Worm (Caenorhabditis elegans) whole organism, late embryonic: ENCODE results near the gene pes-9.

Experiments used
- K02D7.2 ChIP-seq: sonication (generic microtip); optimal IDR thresholded peaks from 2 replicates; lab custom pipeline; 2017; ENCODE audit warnings: mild to moderate bottlenecking, missing genetic modification characterization, missing compliant biosample characterization
- K09A11.1 ChIP-seq: sonication (generic microtip); optimal IDR thresholded peaks from 2 replicates; lab custom pipeline; 2017; ENCODE audit warnings: antibody characterized with exemption, mild to moderate bottlenecking, missing genetic modification characterization, missing compliant biosample characterization; ENCODE audit not compliant: insufficient read depth
- ceh-19 ChIP-seq: fragments of 200-800 bp; sonication (Bioruptor generic); optimal IDR thresholded peaks from 2 replicates; lab custom pipeline; 2018; ENCODE audit warnings: mild to moderate bottlenecking, missing genetic modification characterization, missing compliant biosample characterization
- fkh-10 ChIP-seq: fragments of 150-350 bp; optimal IDR thresholded peaks from 2 replicates; lab custom pipeline; 2014; ENCODE audit warnings: missing biosample characterization, missing genetic modification reagents, missing genetic modification characterization
- lim-6 ChIP-seq: sonication (generic microtip); optimal IDR thresholded peaks from 2 replicates; lab custom pipeline; 2016; ENCODE audit warnings: missing genetic modification characterization, missing compliant biosample characterization
- nfya-1 ChIP-seq: sonication (generic microtip); optimal IDR thresholded peaks from 2 replicates; lab custom pipeline; 2017; ENCODE audit warnings: missing genetic modification characterization, mild to moderate bottlenecking, missing compliant biosample characterization, antibody characterized with exemption, moderate library complexity
- nhr-11 ChIP-seq: fragments of 150-350 bp; optimal IDR thresholded peaks from 2 replicates; lab custom pipeline; 2014; ENCODE audit warnings: missing biosample characterization, missing genetic modification characterization
- pha-4 ChIP-seq: fragments of 150-350 bp; optimal IDR thresholded peaks from 2 replicates; lab custom pipeline; 2018; ENCODE audit warnings: missing biosample characterization, missing genetic modification reagents, missing genetic modification characterization
- pqm-1 ChIP-seq: sonication (generic microtip); optimal IDR thresholded peaks from 2 replicates; lab custom pipeline; 2016; ENCODE audit warnings: missing genetic modification characterization, missing compliant biosample characterization
- sox-2 ChIP-seq: fragments of 200-800 bp; sonication (Bioruptor generic); IDR thresholded peaks from 2 replicates; pipeline ENCODE4 v1.3.6; 2022; ENCODE audit warnings: missing genetic modification reagents, missing genetic modification characterization, missing compliant biosample characterization
- unc-55 ChIP-seq: sonication (generic microtip); optimal IDR thresholded peaks from 2 replicates; lab custom pipeline; 2017; ENCODE audit warnings: missing biosample characterization, missing genetic modification reagents, missing genetic modification characterization

DNA sequence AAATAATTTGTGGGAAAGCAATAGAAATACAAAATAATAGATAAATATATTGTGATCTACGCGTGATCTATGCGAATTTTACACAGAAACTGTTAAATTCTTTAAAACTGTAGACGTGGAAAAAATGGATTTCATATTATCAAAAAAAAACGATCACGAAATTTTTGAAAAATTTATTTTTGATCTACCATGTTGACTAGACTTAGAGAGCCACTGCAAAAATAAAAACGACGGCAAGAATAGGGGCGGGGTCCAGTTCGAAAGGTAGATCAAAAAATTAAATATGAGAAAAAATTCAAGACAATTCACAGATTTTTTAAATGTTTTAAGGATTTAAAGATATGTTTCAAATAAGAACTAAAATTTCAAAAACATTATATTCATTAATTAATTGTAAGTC lies 41.2 kb upstream of the pes-9 start:
- no peak for TF ChIP-seq nhr-11 (tag; lab: Kevin White, UChicago)
- no peak for TF ChIP-seq sox-2 (GFP tag; lab: Robert Waterston, UW)
- no peak for TF ChIP-seq nfya-1 (tag; lab: Kevin White, UChicago)
- no peak for TF ChIP-seq fkh-10 (GFP tag; lab: Kevin White, UChicago)
- TF ChIP-seq K02D7.2 = no peak
- TF ChIP-seq ceh-19 (GFP tag; lab: Kevin White, UChicago) = no peak
- no peak for TF ChIP-seq unc-55 (GFP tag; lab: Kevin White, UChicago)
- no peak for TF ChIP-seq lim-6 (tag; lab: Kevin White, UChicago)
- no peak for TF ChIP-seq pha-4 (tag; lab: Kevin White, UChicago)
- TF ChIP-seq pqm-1 = no peak
- no peak for TF ChIP-seq K09A11.1
